Worm (Caenorhabditis elegans) whole organism, mixed stage, embryonic: ENCODE data around the gene rpn-6.1.
A peak's percentile ranks its signal among the peaks of the same experiment; 100 is the strongest.

Source experiments
- M03D4.4 ChIP-seq: sonication (generic microtip); optimal IDR thresholded peaks from 2 replicates; lab custom pipeline; 2017; ENCODE audit warnings: mild to moderate bottlenecking, missing genetic modification characterization, missing compliant biosample characterization
- blmp-1 ChIP-seq: fragments of 150-350 bp; optimal IDR thresholded peaks from 2 replicates; lab custom pipeline; 2014; ENCODE audit warnings: missing biosample characterization, missing genetic modification characterization
- ceh-39 ChIP-seq: fragments of 150-350 bp; optimal IDR thresholded peaks from 2 replicates; lab custom pipeline; 2014; ENCODE audit warnings: missing biosample characterization, missing genetic modification characterization
- ceh-43 ChIP-seq: fragments of 200-800 bp; sonication (Bioruptor generic); optimal IDR thresholded peaks from 2 replicates; lab custom pipeline; 2018; ENCODE audit warnings: mild to moderate bottlenecking, missing genetic modification characterization, moderate library complexity, missing compliant biosample characterization
- ces-1 ChIP-seq: fragments of 150-350 bp; optimal IDR thresholded peaks from 2 replicates; lab custom pipeline; 2014; ENCODE audit warnings: missing biosample characterization, missing genetic modification reagents, missing genetic modification characterization
- drap-1 ChIP-seq: fragments of 200-800 bp; sonication (Bioruptor generic); optimal IDR thresholded peaks from 3 replicates; lab custom pipeline; 2018; ENCODE audit warnings: mild to moderate bottlenecking, missing genetic modification characterization, missing compliant biosample characterization
- elt-1 ChIP-seq: sonication (generic microtip); optimal IDR thresholded peaks from 2 replicates; lab custom pipeline; 2017; ENCODE audit warnings: missing genetic modification characterization, mild to moderate bottlenecking, missing compliant biosample characterization, antibody characterized with exemption, moderate library complexity, borderline replicate concordance; ENCODE audit not compliant: insufficient read depth
- flh-1 ChIP-seq: fragments of 200-800 bp; sonication (Bioruptor generic); optimal IDR thresholded peaks from 2 replicates; lab custom pipeline; 2018; ENCODE audit warnings: mild to moderate bottlenecking, missing genetic modification characterization, moderate library complexity, missing compliant biosample characterization
- ham-2 ChIP-seq: fragments of 200-800 bp; sonication (Bioruptor generic); optimal IDR thresholded peaks from 2 replicates; lab custom pipeline; 2018; ENCODE audit warnings: mild to moderate bottlenecking, missing genetic modification characterization, missing compliant biosample characterization
- hlh-1 ChIP-seq: fragments of 150-350 bp; optimal IDR thresholded peaks from 2 replicates; lab custom pipeline; 2014; ENCODE audit warnings: missing biosample characterization, missing genetic modification reagents, missing genetic modification characterization
- lin-13 ChIP-seq: fragments of 150-350 bp; optimal IDR thresholded peaks from 2 replicates; lab custom pipeline; 2014; ENCODE audit warnings: missing biosample characterization, missing genetic modification characterization
- lin-32 ChIP-seq: fragments of 200-800 bp; sonication (Bioruptor generic); optimal IDR thresholded peaks from 2 replicates; lab custom pipeline; 2018; ENCODE audit warnings: mild to moderate bottlenecking, missing genetic modification characterization, missing compliant biosample characterization
- lsy-2 ChIP-seq: fragments of 150-350 bp; optimal IDR thresholded peaks from 2 replicates; lab custom pipeline; 2014; ENCODE audit warnings: missing biosample characterization, missing genetic modification characterization
- mep-1 ChIP-seq: fragments of 150-350 bp; optimal IDR thresholded peaks from 2 replicates; lab custom pipeline; 2017; ENCODE audit warnings: missing biosample characterization, missing genetic modification reagents, missing genetic modification characterization, inconsistent platforms
- mls-2 ChIP-seq: sonication (generic microtip); optimal IDR thresholded peaks from 2 replicates; lab custom pipeline; 2016; ENCODE audit warnings: mild to moderate bottlenecking, missing genetic modification characterization, moderate library complexity, missing compliant biosample characterization
- nhr-12 ChIP-seq: fragments of 150-350 bp; optimal IDR thresholded peaks from 2 replicates; lab custom pipeline; 2014; ENCODE audit warnings: missing biosample characterization, missing genetic modification characterization
- nhr-2 ChIP-seq: fragments of 150-350 bp; optimal IDR thresholded peaks from 2 replicates; lab custom pipeline; 2014; ENCODE audit warnings: missing biosample characterization, missing genetic modification characterization
- nhr-237 ChIP-seq: fragments of 150-350 bp; optimal IDR thresholded peaks from 2 replicates; lab custom pipeline; 2014; ENCODE audit warnings: missing biosample characterization, missing genetic modification characterization
- nhr-28 ChIP-seq: fragments of 150-350 bp; optimal IDR thresholded peaks from 2 replicates; lab custom pipeline; 2014; ENCODE audit warnings: missing biosample characterization, missing genetic modification characterization
- pha-4 ChIP-seq: fragments of 150-350 bp; optimal IDR thresholded peaks from 2 replicates; lab custom pipeline; 2018; ENCODE audit warnings: missing biosample characterization, missing genetic modification reagents, missing genetic modification characterization
- sem-2 ChIP-seq: fragments of 200-800 bp; sonication (Bioruptor generic); optimal IDR thresholded peaks from 2 replicates; lab custom pipeline; 2018; ENCODE audit warnings: mild to moderate bottlenecking, missing genetic modification characterization, missing compliant biosample characterization
- sptf-1 ChIP-seq: sonication (generic microtip); optimal IDR thresholded peaks from 2 replicates; lab custom pipeline; 2017; ENCODE audit warnings: mild to moderate bottlenecking, missing genetic modification characterization, moderate library complexity, missing compliant biosample characterization
- tbx-8 ChIP-seq: fragments of 200-800 bp; sonication (Bioruptor generic); optimal IDR thresholded peaks from 2 replicates; lab custom pipeline; 2018; ENCODE audit warnings: mild to moderate bottlenecking, missing genetic modification characterization, moderate library complexity, missing compliant biosample characterization
- unc-120 ChIP-seq: sonication (generic microtip); optimal IDR thresholded peaks from 2 replicates; lab custom pipeline; 2017; ENCODE audit warnings: missing genetic modification characterization, missing compliant biosample characterization; ENCODE audit not compliant: poor library complexity, severe bottlenecking
- unc-39 ChIP-seq: fragments of 150-350 bp; optimal IDR thresholded peaks from 2 replicates; lab custom pipeline; 2014; ENCODE audit warnings: missing biosample characterization, missing genetic modification characterization
- unc-62 ChIP-seq: fragments of 150-350 bp; optimal IDR thresholded peaks from 2 replicates; lab custom pipeline; 2014; ENCODE audit warnings: missing biosample characterization, missing genetic modification reagents, missing genetic modification characterization
- ztf-11 ChIP-seq: fragments of 150-350 bp; optimal IDR thresholded peaks from 2 replicates; lab custom pipeline; 2014; ENCODE audit warnings: missing biosample characterization, missing genetic modification characterization

rpn-6.1 gene

DNA sequence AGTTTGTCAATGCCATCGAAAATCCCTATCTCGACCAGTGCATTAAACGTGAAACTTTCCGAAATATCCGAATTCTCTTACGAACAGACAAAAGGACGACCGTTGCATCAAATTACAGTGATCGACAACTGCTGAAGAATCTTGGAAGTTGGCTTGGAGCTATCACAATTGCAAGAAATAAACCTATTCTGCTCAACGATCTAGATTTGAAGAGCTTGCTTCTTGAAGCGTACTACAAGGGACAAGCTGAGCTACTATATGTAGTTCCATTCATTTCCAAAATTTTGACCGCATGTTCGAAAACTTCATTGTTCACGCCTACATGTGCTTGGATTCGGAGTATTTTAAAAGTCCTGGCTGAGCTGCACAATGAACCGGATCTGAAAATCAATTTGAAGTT, 7.8 kb downstream of the rpn-6.1 start:
- no peak for TF ChIP-seq nhr-28 (tag; lab: Kevin White, UChicago)
- TF ChIP-seq flh-1 (GFP tag; lab: Kevin White, UChicago), result no peak
- TF ChIP-seq sptf-1 (tag; lab: Kevin White, UChicago), result no peak
- no peak for TF ChIP-seq unc-39
- no peak for TF ChIP-seq elt-1
- no peak for TF ChIP-seq lin-32 (GFP tag; lab: Kevin White, UChicago)
- TF ChIP-seq nhr-2 (tag; lab: Kevin White, UChicago), result no peak
- TF ChIP-seq M03D4.4 (tag; lab: Kevin White, UChicago), result no peak
- TF ChIP-seq mep-1, result no peak
- TF ChIP-seq ham-2 (GFP tag; lab: Kevin White, UChicago), result no peak
- no peak for TF ChIP-seq nhr-12
- TF ChIP-seq ces-1, result no peak

DNA sequence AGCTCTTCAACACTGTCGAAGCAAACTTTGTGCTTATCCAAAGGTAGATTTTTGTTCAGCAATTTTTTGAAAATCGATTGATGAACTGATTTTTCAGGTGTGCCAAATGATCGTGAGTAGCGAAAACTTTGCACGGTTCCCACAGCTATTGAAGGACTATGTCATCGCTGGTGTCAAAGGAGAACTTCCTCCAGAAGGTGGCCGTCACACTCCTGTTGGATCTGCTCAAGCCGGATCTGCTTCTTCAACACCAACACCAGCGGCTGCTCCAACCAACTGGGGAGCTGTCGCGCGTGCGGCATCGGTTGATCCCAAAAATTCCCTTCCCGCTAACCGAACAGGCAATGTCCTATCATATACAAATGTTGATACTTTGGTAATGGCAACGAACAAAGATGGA, 8.4 kb downstream of the rpn-6.1 start:
- TF ChIP-seq mep-1 (no peak), drap-1 (GFP tag; lab: Kevin White, UChicago) (no peak), blmp-1 (tag; lab: Kevin White, UChicago) (no peak)

DNA sequence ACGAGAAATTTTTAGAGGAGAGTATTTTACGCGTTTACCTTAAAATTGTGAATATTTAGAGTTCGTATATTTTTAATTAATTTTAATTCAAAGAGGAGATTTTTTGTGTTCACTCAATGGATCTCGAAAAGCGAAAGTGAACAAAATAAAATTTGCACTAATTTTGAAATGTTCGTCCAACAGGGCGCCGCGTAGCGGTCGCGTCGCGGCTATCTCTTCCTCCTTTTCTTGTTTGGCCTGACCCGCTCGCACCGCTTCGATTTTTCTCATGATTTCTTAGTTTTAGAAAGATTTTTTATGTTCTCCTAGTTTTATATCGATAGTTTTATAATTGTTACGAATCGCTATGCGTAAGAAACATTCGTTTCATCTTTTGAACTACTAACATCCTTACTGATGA, 10.4 kb downstream of the rpn-6.1 start:
- TF ChIP-seq pha-4 (tag; lab: Kevin White, UChicago) (no peak), sptf-1 (tag; lab: Kevin White, UChicago) (no peak), nhr-237 (tag; lab: Kevin White, UChicago) (peak; percentile 13), blmp-1 (tag; lab: Kevin White, UChicago) (peak; percentile 47), nhr-2 (tag; lab: Kevin White, UChicago) (no peak), ces-1 (no peak), lin-13 (tag; lab: Kevin White, UChicago) (no peak), tbx-8 (GFP tag; lab: Kevin White, UChicago) (no peak)

ce11 chrIII:6947896-6948295, 13.9 kb downstream of the rpn-6.1 start:
- no peak for TF ChIP-seq lin-13 (tag; lab: Kevin White, UChicago)
- TF ChIP-seq unc-120, result peak; percentile 53
- no peak for TF ChIP-seq ces-1
- TF ChIP-seq ceh-43, result no peak
- TF ChIP-seq ham-2 (GFP tag; lab: Kevin White, UChicago), result no peak
- TF ChIP-seq hlh-1 (tag; lab: Kevin White, UChicago), result peak; percentile 77
- no peak for TF ChIP-seq nhr-12
- peak; percentile 22 for TF ChIP-seq M03D4.4 (tag; lab: Kevin White, UChicago)
- no peak for TF ChIP-seq ztf-11 (tag; lab: Kevin White, UChicago)

DNA sequence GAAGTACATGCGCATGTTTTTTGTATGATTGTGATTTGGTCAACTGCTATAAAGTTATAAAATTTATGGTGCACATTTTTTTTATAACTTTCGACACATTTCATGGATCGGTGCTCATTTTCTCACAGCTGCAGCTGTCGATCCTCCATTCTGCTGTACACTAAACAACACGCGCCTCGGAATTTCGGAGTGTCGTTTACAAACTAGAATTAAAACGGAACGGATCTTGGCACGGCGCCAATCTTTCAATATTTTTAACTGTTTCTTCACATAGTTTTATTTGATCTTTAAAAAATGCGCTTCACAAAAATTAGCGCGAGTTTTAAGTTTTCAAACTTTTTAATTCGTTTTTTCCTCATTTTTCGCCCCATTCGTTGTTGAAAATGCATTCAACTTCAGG, 15.4 kb downstream of the rpn-6.1 start, which contains the start of gene let-711:
TSS of gene let-711 (plus strand) at position 337 of the 400 bp plus-strand sequence.
- TF ChIP-seq lsy-2 (tag; lab: Kevin White, UChicago), result no peak
- TF ChIP-seq nhr-2 (tag; lab: Kevin White, UChicago), result no peak
- no peak for TF ChIP-seq lin-32 (GFP tag; lab: Kevin White, UChicago)
- TF ChIP-seq nhr-237 (tag; lab: Kevin White, UChicago), result no peak
- peak; percentile 58 for TF ChIP-seq hlh-1 (tag; lab: Kevin White, UChicago)

- TF ChIP-seq ceh-39 (no peak), unc-62 (GFP tag; lab: Kevin White, UChicago) (no peak), lin-13 (tag; lab: Kevin White, UChicago) (no peak), unc-120 (no peak), lsy-2 (tag; lab: Kevin White, UChicago) (no peak), nhr-28 (tag; lab: Kevin White, UChicago) (no peak)
Observed at ce11 chrIII:6945747-6946146, 16.1 kb downstream of the rpn-6.1 start, which contains the start of gene abu-13. Gene abu-13, minus strand, starts transcription at chrIII:6945898.

ce11 chrIII:6945319-6945718, 16.5 kb downstream of the rpn-6.1 start:
- TF ChIP-seq sptf-1 (tag; lab: Kevin White, UChicago), result no peak
- TF ChIP-seq M03D4.4 (tag; lab: Kevin White, UChicago), result no peak
- no peak for TF ChIP-seq unc-39
- TF ChIP-seq mls-2, result no peak
- no peak for TF ChIP-seq nhr-28 (tag; lab: Kevin White, UChicago)
- TF ChIP-seq sem-2, result no peak
